Fruit fly (Drosophila melanogaster) whole organism, embryonic: Measurements from ENCODE around the gene CAH6.

Source experiments
- Atf3 ChIP-seq: fragments of 200-800 bp; sonication (Bioruptor generic); optimal IDR thresholded peaks from 3 replicates; lab custom pipeline; 2016; ENCODE audit warnings: missing biosample characterization, missing genetic modification characterization
- CG10321 ChIP-seq: fragments of 200-800 bp; sonication (Bioruptor generic); IDR thresholded peaks from 2 replicates; pipeline ENCODE4 v1.3.6; 2022; ENCODE audit warnings: missing biosample characterization, missing genetic modification characterization
- CG10462 ChIP-seq: fragments of 200-800 bp; sonication (Bioruptor generic); optimal IDR thresholded peaks from 2 replicates; lab custom pipeline; 2016; ENCODE audit warnings: missing biosample characterization, missing genetic modification characterization
- CG11504 ChIP-seq: fragments of 200-800 bp; sonication (Bioruptor generic); optimal IDR thresholded peaks from 3 replicates; lab custom pipeline; 2019; ENCODE audit warnings: missing biosample characterization, mild to moderate bottlenecking, missing genetic modification characterization, moderate library complexity
- CG11723 ChIP-seq: fragments of 200-800 bp; sonication (Bioruptor generic); optimal IDR thresholded peaks from 2 replicates; lab custom pipeline; 2017; ENCODE audit warnings: missing biosample characterization, mild to moderate bottlenecking, missing genetic modification characterization
- CG12155 ChIP-seq: fragments of 200-800 bp; sonication (Bioruptor generic); optimal IDR thresholded peaks from 3 replicates; lab custom pipeline; 2016; ENCODE audit warnings: missing biosample characterization, missing genetic modification characterization
- CG1233 ChIP-seq: fragments of 200-800 bp; sonication (Bioruptor generic); optimal IDR thresholded peaks from 4 replicates; lab custom pipeline; 2018; ENCODE audit warnings: missing biosample characterization, mild to moderate bottlenecking, missing genetic modification characterization
- CG12942 ChIP-seq: fragments of 200-800 bp; sonication (Bioruptor generic); optimal IDR thresholded peaks from 3 replicates; lab custom pipeline; 2016; ENCODE audit warnings: missing biosample characterization, missing genetic modification characterization
- CG18262 ChIP-seq: fragments of 200-800 bp; optimal IDR thresholded peaks from 3 replicates; lab custom pipeline; 2019; ENCODE audit warnings: missing biosample characterization, mild to moderate bottlenecking, missing genetic modification characterization, moderate library complexity
- CG2116 ChIP-seq: fragments of 200-800 bp; sonication (Bioruptor generic); optimal IDR thresholded peaks from 3 replicates; lab custom pipeline; 2018; ENCODE audit warnings: missing biosample characterization, mild to moderate bottlenecking, missing genetic modification characterization
- CG4360 ChIP-seq: fragments of 200-800 bp; sonication (Bioruptor generic); IDR thresholded peaks from 2 replicates; pipeline ENCODE4 v1.3.6; 2022; ENCODE audit warnings: missing biosample characterization, missing genetic modification characterization
- CG43689 ChIP-seq: fragments of 200-800 bp; sonication (Bioruptor generic); IDR thresholded peaks from 2 replicates; pipeline ENCODE4 v1.3.6; 2022; ENCODE audit warnings: missing biosample characterization, missing genetic modification characterization
- CG4820 ChIP-seq: fragments of 200-800 bp; sonication (Bioruptor generic); optimal IDR thresholded peaks from 3 replicates; lab custom pipeline; 2016; ENCODE audit warnings: missing biosample characterization, missing genetic modification characterization
- CG7963 ChIP-seq: fragments of 200-800 bp; sonication (Bioruptor generic); IDR thresholded peaks from 3 replicates; pipeline ENCODE4 v1.3.6; 2022; ENCODE audit warnings: missing biosample characterization, missing genetic modification characterization; ENCODE audit not compliant: partially characterized antibody
- CG7987 ChIP-seq: fragments of 200-800 bp; sonication (Bioruptor generic); optimal IDR thresholded peaks from 2 replicates; lab custom pipeline; 2018; ENCODE audit warnings: missing biosample characterization, mild to moderate bottlenecking, missing genetic modification characterization, moderate library complexity
- CG8359 ChIP-seq: fragments of 200-800 bp; sonication (Bioruptor generic); optimal IDR thresholded peaks from 2 replicates; lab custom pipeline; 2017; ENCODE audit warnings: missing biosample characterization, mild to moderate bottlenecking, missing genetic modification characterization, borderline replicate concordance
- CG8478 ChIP-seq: fragments of >200 bp; optimal IDR thresholded peaks from 2 replicates; lab custom pipeline; 2018
- CHES-1-like ChIP-seq: fragments of 200-800 bp; sonication (Bioruptor generic); optimal IDR thresholded peaks from 2 replicates; lab custom pipeline; 2016; ENCODE audit warnings: missing biosample characterization, missing genetic modification characterization
- Chrac-16 ChIP-seq: fragments of 200-800 bp; sonication (Bioruptor generic); optimal IDR thresholded peaks from 3 replicates; lab custom pipeline; 2016; ENCODE audit warnings: missing biosample characterization, missing genetic modification characterization
- D ChIP-seq, 2 experiments: fragments of 200-800 bp in 1 of 2; fragments of >200 bp in 1 of 2; sonication (Bioruptor generic) in 1 of 2; optimal IDR thresholded peaks; 2 replicates in 1 of 2; 3 replicates in 1 of 2; lab custom pipeline; 2017; ENCODE audit warnings: mild to moderate bottlenecking in 1 of 2, missing biosample characterization in 1 of 2, missing genetic modification characterization in 1 of 2, missing genetic modification reagents in 1 of 2
- Doc3 ChIP-seq: fragments of 200-800 bp; sonication (Bioruptor generic); IDR thresholded peaks from 3 replicates; pipeline ENCODE4 v1.3.6; 2022; ENCODE audit warnings: missing biosample characterization, missing genetic modification characterization; ENCODE audit not compliant: partially characterized antibody
- Dp ChIP-seq: fragments of 200-800 bp; sonication (Bioruptor generic); optimal IDR thresholded peaks from 2 replicates; lab custom pipeline; 2018; ENCODE audit warnings: missing biosample characterization, mild to moderate bottlenecking, missing genetic modification characterization, moderate library complexity
- Drgx ChIP-seq: fragments of 200-800 bp; sonication (Bioruptor generic); IDR thresholded peaks from 2 replicates; pipeline ENCODE4 v1.3.6; 2022; ENCODE audit warnings: missing biosample characterization, missing genetic modification characterization
- Ets97D ChIP-seq: fragments of 200-800 bp; sonication (Bioruptor generic); optimal IDR thresholded peaks from 3 replicates; lab custom pipeline; 2016; ENCODE audit warnings: missing biosample characterization, missing genetic modification characterization
- Fer2 ChIP-seq: fragments of 200-800 bp; sonication (Bioruptor generic); optimal IDR thresholded peaks from 2 replicates; lab custom pipeline; 2018; ENCODE audit warnings: missing biosample characterization, mild to moderate bottlenecking, missing genetic modification characterization, moderate library complexity
- H15 ChIP-seq: fragments of 200-800 bp; sonication (Bioruptor generic); IDR thresholded peaks from 3 replicates; pipeline ENCODE4 v1.3.6; 2022; ENCODE audit warnings: missing biosample characterization, missing genetic modification characterization
- Hr3 ChIP-seq: fragments of 200-800 bp; sonication (Bioruptor generic); optimal IDR thresholded peaks from 3 replicates; lab custom pipeline; 2016; ENCODE audit warnings: missing biosample characterization, missing genetic modification characterization
- Lpt ChIP-seq: fragments of >200 bp; optimal IDR thresholded peaks from 2 replicates; lab custom pipeline; 2018; ENCODE audit warnings: missing biosample characterization, missing genetic modification characterization
- NC2α ChIP-seq: fragments of 200-800 bp; sonication (Bioruptor generic); optimal IDR thresholded peaks from 2 replicates; lab custom pipeline; 2016; ENCODE audit warnings: missing biosample characterization, missing genetic modification characterization
- Rfx ChIP-seq: fragments of 200-800 bp; sonication (Bioruptor generic); IDR thresholded peaks from 2 replicates; pipeline ENCODE4 v1.3.6; 2022; ENCODE audit warnings: missing biosample characterization, missing genetic modification characterization
- bab2 ChIP-seq: fragments of 200-800 bp; sonication (Bioruptor generic); optimal IDR thresholded peaks from 2 replicates; lab custom pipeline; 2016; ENCODE audit warnings: missing biosample characterization, missing genetic modification characterization
- bigmax ChIP-seq: fragments of 200-800 bp; sonication (Bioruptor generic); optimal IDR thresholded peaks from 2 replicates; lab custom pipeline; 2018; ENCODE audit warnings: missing biosample characterization, mild to moderate bottlenecking, missing genetic modification characterization
- chn ChIP-seq: fragments of 200-800 bp; sonication (Bioruptor generic); optimal IDR thresholded peaks from 2 replicates; lab custom pipeline; 2016; ENCODE audit warnings: missing biosample characterization, missing genetic modification characterization
- dmrt99B ChIP-seq: fragments of 200-800 bp; sonication (Bioruptor generic); optimal IDR thresholded peaks from 2 replicates; lab custom pipeline; 2018; ENCODE audit warnings: missing biosample characterization, mild to moderate bottlenecking, missing genetic modification characterization, moderate library complexity
- gcm ChIP-seq: fragments of 200-800 bp; sonication (Bioruptor generic); optimal IDR thresholded peaks from 2 replicates; lab custom pipeline; 2019; ENCODE audit warnings: missing biosample characterization, mild to moderate bottlenecking, missing genetic modification characterization, moderate library complexity
- jigr1 ChIP-seq: fragments of 200-800 bp; sonication (Bioruptor generic); IDR thresholded peaks from 3 replicates; pipeline ENCODE4 v1.3.6; 2022; ENCODE audit warnings: missing biosample characterization, missing genetic modification characterization
- jing ChIP-seq: fragments of 200-800 bp; sonication (Bioruptor generic); optimal IDR thresholded peaks from 2 replicates; lab custom pipeline; 2018; ENCODE audit warnings: missing biosample characterization, mild to moderate bottlenecking, missing genetic modification characterization
- klu ChIP-seq: fragments of 200-800 bp; sonication (Bioruptor generic); IDR thresholded peaks from 2 replicates; pipeline ENCODE4 v1.3.6; 2022; ENCODE audit warnings: missing biosample characterization, missing genetic modification characterization
- odd ChIP-seq: fragments of 200-800 bp; sonication (Bioruptor generic); optimal IDR thresholded peaks from 2 replicates; lab custom pipeline; 2017; ENCODE audit warnings: missing biosample characterization, mild to moderate bottlenecking, missing genetic modification characterization
- ro ChIP-seq: fragments of 200-800 bp; sonication (Bioruptor generic); IDR thresholded peaks from 2 replicates; pipeline ENCODE4 v1.3.6; 2022; ENCODE audit warnings: missing biosample characterization, missing genetic modification characterization
- sd ChIP-seq: fragments of 200-800 bp; sonication (Bioruptor generic); optimal IDR thresholded peaks from 3 replicates; lab custom pipeline; 2018; ENCODE audit warnings: missing biosample characterization, mild to moderate bottlenecking, missing genetic modification characterization, moderate library complexity
- sens ChIP-seq: fragments of 200-800 bp; sonication (Bioruptor generic); peaks from one replicate; lab custom pipeline; 2016; ENCODE audit warnings: missing biosample characterization, missing genetic modification characterization
- sim ChIP-seq: fragments of 200-800 bp; sonication (Bioruptor generic); IDR thresholded peaks from 2 replicates; pipeline ENCODE4 v1.3.6; 2022; ENCODE audit warnings: missing biosample characterization, missing genetic modification characterization
- sqz ChIP-seq: fragments of 200-800 bp; sonication (Bioruptor generic); optimal IDR thresholded peaks from 3 replicates; lab custom pipeline; 2018; ENCODE audit warnings: missing biosample characterization, mild to moderate bottlenecking, missing genetic modification characterization
- sr ChIP-seq: fragments of 200-800 bp; sonication (Bioruptor generic); IDR thresholded peaks from 3 replicates; pipeline ENCODE4 v1.3.6; 2022; ENCODE audit warnings: missing biosample characterization, missing genetic modification characterization
- tgo ChIP-seq: fragments of 200-800 bp; sonication (Bioruptor generic); IDR thresholded peaks from 3 replicates; pipeline ENCODE4 v1.3.6; 2022; ENCODE audit warnings: missing biosample characterization, missing genetic modification characterization
- trh ChIP-seq: fragments of 200-800 bp; sonication (Bioruptor generic); optimal IDR thresholded peaks from 2 replicates; lab custom pipeline; 2016; ENCODE audit warnings: missing biosample characterization, missing genetic modification characterization
- ttk ChIP-seq: fragments of 200-800 bp; sonication (Bioruptor generic); IDR thresholded peaks from 2 replicates; pipeline ENCODE4 v2.1.2; 2022; ENCODE audit warnings: missing biosample characterization, missing genetic modification characterization
- vfl ChIP-seq: fragments of 200-800 bp; sonication (Bioruptor generic); optimal IDR thresholded peaks from 2 replicates; lab custom pipeline; 2016; ENCODE audit warnings: missing biosample characterization, missing genetic modification characterization
- zf30C ChIP-seq: fragments of 200-800 bp; sonication (Bioruptor generic); optimal IDR thresholded peaks from 3 replicates; lab custom pipeline; 2018; ENCODE audit warnings: missing biosample characterization, mild to moderate bottlenecking, missing genetic modification characterization

The CAH6 gene

dm6 chr3R:31221337-31222047 is 35.9 kb upstream of the CAH6 start (continued):
- TF ChIP-seq jing (GFP tag; lab: Kevin White, UChicago) (no peak), H15 (GFP tag; lab: Robert Waterston, UW) (no peak), chn (no peak), CG4820 (GFP tag; lab: Kevin White, UChicago) (no peak), zf30C (peak; percentile 83), CHES-1-like (no peak), sqz (GFP tag; lab: Kevin White, UChicago) (peak; percentile 65), gcm (GFP tag; lab: Kevin White, UChicago) (peak; percentile 1), CG10321 (no peak), Drgx (no peak), Ets97D (GFP tag; lab: Kevin White, UChicago) (no peak), CG8478 (lab: Kevin White, UChicago) (peak; percentile 56), klu (no peak), odd (GFP tag; lab: Kevin White, UChicago) (peak; percentile 3), CG7963 (GFP tag; lab: Robert Waterston, UW) (no peak), Doc3 (no peak), CG4360 (GFP tag; lab: Robert Waterston, UW) (no peak), CG12942 (GFP tag; lab: Kevin White, UChicago) (no peak), sr (GFP tag; lab: Robert Waterston, UW) (no peak), CG8359 (GFP tag; lab: Kevin White, UChicago) (no peak), Dp (GFP tag; lab: Kevin White, UChicago) (no peak), CG7987 (GFP tag; lab: Kevin White, UChicago) (peak; percentile 89), bigmax (no peak), sim (GFP tag; lab: Robert Waterston, UW) (no peak), jigr1 (no peak), CG11504 (tag; lab: Kevin White, UChicago) (no peak)

DNA sequence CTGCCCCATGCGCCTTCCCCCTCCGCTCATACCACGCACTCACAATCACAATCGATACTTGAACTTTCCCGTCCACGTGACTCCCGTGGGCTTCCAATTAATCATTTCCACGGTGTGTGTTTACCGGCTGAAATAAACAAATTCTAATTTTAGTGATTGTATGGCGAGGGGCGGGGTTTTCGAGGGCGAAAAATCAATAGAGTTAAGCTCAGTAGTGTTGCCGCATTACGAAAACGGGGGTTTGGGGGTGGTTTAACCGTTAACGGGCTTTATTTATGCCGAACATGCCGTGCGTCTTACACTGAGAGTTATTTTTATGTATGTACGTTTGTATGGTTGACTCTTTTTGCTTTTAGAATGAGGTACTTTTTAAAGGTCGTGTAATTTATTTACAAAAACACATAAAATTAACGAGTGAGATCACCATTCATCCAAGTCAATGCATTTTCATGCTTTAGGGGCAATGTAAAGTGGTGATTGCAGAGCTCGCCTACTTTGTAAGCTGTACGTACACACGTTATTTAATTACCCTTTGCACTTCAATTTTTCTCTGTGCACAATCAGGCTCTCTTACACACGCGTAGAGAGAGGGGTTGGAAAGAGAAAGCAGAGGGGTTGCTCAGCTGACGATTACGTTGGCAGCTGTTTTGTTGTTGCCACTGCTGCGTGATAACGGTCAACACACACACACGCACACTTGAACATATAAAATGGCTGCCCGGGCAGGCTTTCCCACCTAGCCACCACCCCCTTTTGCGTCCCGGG is 35.1 kb upstream of the CAH6 start:
- TF ChIP-seq CG18262 (tag; lab: Kevin White, UChicago): peak; percentile 84
- no peak for TF ChIP-seq CG43689 (GFP tag; lab: Robert Waterston, UW)
- TF ChIP-seq ttk (GFP tag; lab: Robert Waterston, UW): no peak
- no peak for TF ChIP-seq CG4360 (GFP tag; lab: Robert Waterston, UW)
- TF ChIP-seq D (optimal IDR thresholded peaks at IDR 0.05; lab: Kevin White, UChicago): no peak
- TF ChIP-seq D (GFP tag; optimal IDR thresholded peaks at IDR 0.05; lab: Kevin White, UChicago): peak; percentile 73
- TF ChIP-seq dmrt99B: peak; percentile 89
- TF ChIP-seq Hr3 (GFP tag; lab: Kevin White, UChicago): peak; percentile 85
- no peak for TF ChIP-seq ro (GFP tag; lab: Robert Waterston, UW)
- TF ChIP-seq sd (tag; lab: Kevin White, UChicago): peak; percentile 48
- TF ChIP-seq vfl: peak; percentile 82
- peak; percentile 78 for TF ChIP-seq CG12155 (GFP tag; lab: Kevin White, UChicago)
- peak; percentile 76 for TF ChIP-seq Atf3 (GFP tag; lab: Kevin White, UChicago)
- TF ChIP-seq trh: peak; percentile 41
- TF ChIP-seq CG10462 (GFP tag; lab: Kevin White, UChicago): peak; percentile 58
- peak; percentile 45 for TF ChIP-seq NC2α (GFP tag; lab: Kevin White, UChicago)
- peak; percentile 97 for TF ChIP-seq sens (GFP tag; lab: Kevin White, UChicago)
- TF ChIP-seq Rfx: no peak
- TF ChIP-seq CG2116: peak; percentile 28
- peak; percentile 61 for TF ChIP-seq CG11723 (GFP tag; lab: Kevin White, UChicago)
- TF ChIP-seq Fer2 (tag; lab: Kevin White, UChicago): peak; percentile 65
- peak; percentile 76 for TF ChIP-seq CG1233 (GFP tag; lab: Kevin White, UChicago)
- no peak for TF ChIP-seq tgo
- peak; percentile 82 for TF ChIP-seq Chrac-16 (GFP tag; lab: Kevin White, UChicago)
- TF ChIP-seq Lpt (GFP tag; lab: Kevin White, UChicago): no peak
- TF ChIP-seq bab2 (GFP tag; lab: Kevin White, UChicago): peak; percentile 89
